Worm (Caenorhabditis elegans) whole organism, L3 larva: ENCODE results near the gene srz-12.

Experiments
- ceh-82 ChIP-seq: fragments of 150-350 bp; optimal IDR thresholded peaks from 2 replicates; lab custom pipeline; 2014; ENCODE audit warnings: missing biosample characterization, missing genetic modification characterization
- daf-12 ChIP-seq: fragments of 150-350 bp; optimal IDR thresholded peaks from 2 replicates; lab custom pipeline; 2014; ENCODE audit warnings: missing biosample characterization, missing genetic modification reagents, missing genetic modification characterization
- mdl-1 ChIP-seq: fragments of 150-350 bp; optimal IDR thresholded peaks from 2 replicates; lab custom pipeline; 2014; ENCODE audit warnings: missing biosample characterization, missing genetic modification characterization
- tbx-2 ChIP-seq: sonication (generic microtip); optimal IDR thresholded peaks from 2 replicates; lab custom pipeline; 2016; ENCODE audit warnings: mild to moderate bottlenecking, missing genetic modification characterization, missing compliant biosample characterization

- TF ChIP-seq daf-12 (tag; lab: Kevin White, UChicago): no peak
- no peak for TF ChIP-seq tbx-2 (tag; lab: Kevin White, UChicago)
- no peak for TF ChIP-seq ceh-82 (tag; lab: Kevin White, UChicago)
- no peak for TF ChIP-seq mdl-1 (tag; lab: Kevin White, UChicago)
These were observed 34.2 kb upstream of the srz-12 start, which contains the start of gene nhr-213 for ce11 chrV:15896671-15897070.
